Worm (Caenorhabditis elegans): ENCODE measurements around the gene F25D1.5.

Gene F25D1.5

DNA sequence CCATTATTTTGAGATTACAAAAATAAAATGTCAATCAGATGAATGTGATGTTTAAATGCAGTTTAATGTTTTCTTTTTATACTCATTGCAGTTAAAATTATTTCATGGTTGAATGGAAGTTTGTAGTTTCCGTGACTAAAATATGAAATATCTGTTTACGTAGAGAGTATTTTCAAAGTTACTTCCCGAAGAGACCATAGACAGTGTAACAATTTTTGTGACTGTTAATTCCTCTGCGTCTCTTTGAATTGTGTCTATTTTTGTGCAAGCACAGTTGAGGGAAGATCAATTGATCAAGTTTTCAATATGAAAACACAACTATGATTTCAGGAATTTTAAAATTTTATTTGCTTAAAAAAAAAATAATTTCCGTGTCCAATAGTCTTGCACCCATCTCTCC lies at the start of gene F25D1.5:
Gene F25D1.5 (minus strand): TSS at position 35 of the 400 bp plus-strand sequence.
- TF ChIP-seq unc-62 (GFP tag; optimal IDR thresholded peaks at IDR 0.05) = no peak

DNA sequence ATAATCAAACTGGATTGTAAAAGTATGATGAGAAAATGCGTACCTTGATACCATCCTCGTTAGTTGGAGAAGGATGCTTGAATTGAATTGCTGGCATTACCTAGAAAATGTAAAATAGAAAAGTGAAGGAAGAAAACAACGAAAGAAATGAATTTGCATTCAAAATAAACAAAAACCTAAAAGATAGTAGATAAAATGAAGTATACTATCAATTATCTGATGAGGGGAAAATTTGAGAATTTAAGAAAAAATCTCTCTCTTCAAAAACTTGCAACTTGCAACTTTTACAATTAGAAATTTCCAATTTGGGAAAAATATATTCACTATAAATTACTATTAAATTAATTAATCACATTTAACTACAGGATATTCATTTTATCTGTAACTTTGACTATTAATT lies 48.2 kb upstream of the F25D1.5 start, which contains the start of gene T21C9.11:
Gene T21C9.11 (minus strand): TSS at position 101 of the 400 bp plus-strand sequence.
- TF ChIP-seq unc-62 (GFP tag; optimal IDR thresholded peaks at IDR 0.05) = no peak

DNA sequence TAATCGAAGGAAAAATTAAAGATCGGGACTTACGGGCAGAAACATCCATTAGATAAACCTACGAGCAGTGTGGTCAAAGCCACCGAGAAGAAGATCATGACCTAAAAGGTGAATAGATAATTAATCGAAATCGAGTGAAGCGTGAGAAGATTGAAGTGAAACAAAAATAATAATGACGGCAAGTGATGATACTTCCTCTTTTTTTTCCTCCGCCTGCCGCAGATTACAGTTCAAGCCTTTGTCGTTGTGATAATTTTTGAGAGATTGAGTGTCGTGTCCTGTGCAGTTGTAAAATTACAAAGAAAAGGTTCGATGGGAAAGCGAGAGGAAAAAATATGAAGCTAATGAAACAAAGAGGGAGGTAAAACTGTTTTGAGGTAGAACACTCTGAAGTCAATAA lies 45.9 kb upstream of the F25D1.5 start, which contains the start of gene T21C9.9:
Gene T21C9.9 (minus strand): TSS at position 101 of the 400 bp plus-strand sequence.
- no peak for TF ChIP-seq unc-62 (GFP tag; optimal IDR thresholded peaks at IDR 0.05)

DNA sequence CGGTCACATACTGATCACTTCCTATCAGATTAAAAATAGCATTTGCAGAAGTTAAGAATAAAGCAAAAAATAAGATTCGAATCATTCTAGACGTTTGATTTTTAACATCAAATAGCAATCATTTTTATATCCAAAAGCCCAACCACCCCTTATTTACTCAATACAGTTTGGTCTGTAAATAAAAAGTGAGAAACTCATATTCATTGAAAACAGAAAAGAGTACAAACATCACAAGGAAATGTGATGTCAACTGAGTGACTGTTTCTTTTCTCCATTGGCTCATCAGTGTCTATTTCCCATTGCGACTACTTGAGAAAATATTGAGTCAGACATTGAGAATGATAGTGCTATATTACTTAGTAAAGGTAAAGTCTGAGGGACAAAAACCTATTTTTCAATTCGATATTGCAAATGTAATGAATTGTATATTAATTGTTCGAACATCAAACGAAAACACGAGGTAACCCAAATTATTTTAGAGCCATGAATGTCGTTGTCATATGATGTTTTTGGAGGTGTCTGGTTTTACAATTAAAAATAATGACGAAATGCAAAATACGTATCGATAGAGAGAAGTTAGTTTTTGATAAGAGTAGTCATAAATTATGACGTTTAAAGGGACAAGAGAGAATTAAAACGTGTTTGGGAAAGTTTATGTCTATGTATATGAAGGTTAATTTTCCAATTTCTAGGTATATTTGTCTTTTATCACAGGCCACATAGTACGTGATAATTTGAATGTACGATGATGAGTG lies 43.4 kb upstream of the F25D1.5 start, which contains the start of gene ttr-23:
Gene ttr-23 (minus strand): TSS at position 87 of the 755 bp plus-strand sequence.
- TF ChIP-seq unc-62 (GFP tag; optimal IDR thresholded peaks at IDR 0.05) = no peak

DNA sequence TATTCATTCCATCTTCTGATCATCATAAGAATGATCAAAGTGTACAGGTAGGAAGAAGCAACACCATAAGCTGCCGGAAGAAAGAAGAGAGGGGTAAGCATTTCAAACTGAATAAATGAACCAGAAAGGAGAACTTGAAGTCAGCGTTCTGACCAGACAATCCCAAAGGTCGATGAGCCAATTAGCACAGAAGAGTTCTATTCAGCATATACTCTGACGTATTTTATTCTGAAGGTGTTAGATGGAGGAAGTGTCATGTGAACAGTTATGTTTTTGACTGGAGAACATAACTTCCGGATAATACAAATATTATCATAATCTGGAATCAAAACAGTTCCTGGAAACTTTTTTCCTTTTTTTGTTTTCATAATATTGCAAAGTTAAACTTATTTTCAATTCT lies 42.1 kb upstream of the F25D1.5 start, which contains the start of gene srg-32:
Gene srg-32 (minus strand): TSS at position 101 of the 400 bp plus-strand sequence.
- no peak for TF ChIP-seq unc-62 (GFP tag; optimal IDR thresholded peaks at IDR 0.05)

DNA sequence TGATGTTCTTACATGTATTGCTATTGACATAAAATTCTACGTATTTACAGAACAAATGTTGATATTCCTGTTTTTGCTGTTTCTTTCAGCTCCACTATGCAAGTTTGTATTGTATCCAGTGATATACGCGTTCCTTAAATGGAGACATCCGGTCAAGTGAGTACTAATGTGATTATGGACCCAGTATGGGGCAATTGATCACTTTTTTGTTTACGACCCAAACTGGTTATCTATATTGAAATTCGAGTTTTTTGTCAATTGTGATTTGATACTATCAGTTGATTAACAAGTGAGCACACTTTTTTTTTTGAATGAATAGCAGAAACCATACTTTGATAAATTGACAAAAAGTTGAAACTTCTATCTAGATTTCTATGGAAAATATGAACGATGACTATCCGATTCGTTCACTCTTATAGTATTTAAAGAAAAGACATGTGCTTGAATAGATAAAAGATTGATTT lies 35.3 kb upstream of the F25D1.5 start, which contains the start of gene T21C9.6:
Gene T21C9.6 (plus strand): TSS at position 51 of the 464 bp plus-strand sequence.
- no peak for TF ChIP-seq unc-62 (GFP tag; optimal IDR thresholded peaks at IDR 0.05)

DNA sequence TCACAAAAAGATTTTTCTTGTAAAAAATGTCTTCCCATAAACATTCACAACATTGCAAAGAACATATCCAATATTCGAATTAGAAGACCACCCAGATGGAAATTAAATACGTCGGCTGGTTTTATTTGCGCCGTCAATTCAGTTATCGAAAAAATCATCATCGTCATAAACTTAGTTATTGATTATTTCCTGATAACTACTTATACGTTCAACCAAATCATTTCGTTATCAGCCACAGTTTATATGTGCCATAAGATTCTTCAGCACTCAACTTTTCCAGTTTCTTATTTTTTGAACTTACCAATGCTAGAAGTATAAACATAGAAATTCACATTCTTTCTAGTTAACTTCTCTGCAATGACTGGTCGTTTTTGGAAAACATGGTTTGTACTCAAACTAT lies 34.1 kb upstream of the F25D1.5 start:
- TF ChIP-seq unc-62 (GFP tag; optimal IDR thresholded peaks at IDR 0.05) = no peak

DNA sequence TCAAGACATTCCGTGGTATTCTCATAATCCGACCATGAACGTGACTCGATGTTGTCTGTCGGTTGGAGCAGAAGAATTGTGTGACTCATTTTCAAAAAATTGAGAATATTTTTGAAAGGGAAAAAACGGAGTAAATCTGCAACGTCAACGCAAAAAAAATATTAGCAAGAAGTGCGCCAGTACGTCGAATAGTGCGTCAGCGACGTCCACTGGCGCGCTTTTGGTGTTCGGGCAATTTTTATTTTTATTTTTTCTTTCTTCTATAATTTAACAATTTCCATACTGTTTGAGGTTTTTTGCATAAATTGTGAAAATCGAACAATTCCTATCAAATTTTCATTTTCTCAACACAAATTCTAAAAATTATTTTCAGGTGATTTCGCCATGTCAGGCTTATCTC lies 32.4 kb upstream of the F25D1.5 start, which contains the start of the genes erh-1 and lpd-9:
Gene erh-1 (minus strand): TSS at position 204 of the 400 bp plus-strand sequence.
Gene lpd-9 (plus strand): TSS at position 368 of the 400 bp plus-strand sequence.
- TF ChIP-seq unc-62 (GFP tag; optimal IDR thresholded peaks at IDR 0.05) = no peak

DNA sequence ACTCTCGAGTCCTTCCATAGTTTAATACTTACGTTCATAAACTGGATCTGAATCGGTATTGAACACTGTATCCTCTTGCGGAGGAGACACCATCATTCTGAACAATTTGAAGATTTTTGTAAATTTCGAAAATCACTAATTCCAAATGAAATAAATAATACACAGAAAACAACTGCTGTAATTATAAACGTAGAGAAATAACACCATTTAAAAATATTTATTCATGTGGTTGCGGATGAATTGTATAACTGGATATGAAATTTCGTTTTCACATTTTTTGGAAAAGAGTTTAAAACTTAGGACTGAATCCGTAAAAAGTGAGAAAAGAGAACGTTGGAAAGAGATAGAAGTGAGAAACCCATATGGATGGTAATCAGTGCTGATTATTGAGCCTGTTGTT lies 31.6 kb upstream of the F25D1.5 start, which contains the start of gene mics-1:
Gene mics-1 (minus strand): TSS at position 101 of the 400 bp plus-strand sequence.
- TF ChIP-seq unc-62 (GFP tag; optimal IDR thresholded peaks at IDR 0.05) = no peak

DNA sequence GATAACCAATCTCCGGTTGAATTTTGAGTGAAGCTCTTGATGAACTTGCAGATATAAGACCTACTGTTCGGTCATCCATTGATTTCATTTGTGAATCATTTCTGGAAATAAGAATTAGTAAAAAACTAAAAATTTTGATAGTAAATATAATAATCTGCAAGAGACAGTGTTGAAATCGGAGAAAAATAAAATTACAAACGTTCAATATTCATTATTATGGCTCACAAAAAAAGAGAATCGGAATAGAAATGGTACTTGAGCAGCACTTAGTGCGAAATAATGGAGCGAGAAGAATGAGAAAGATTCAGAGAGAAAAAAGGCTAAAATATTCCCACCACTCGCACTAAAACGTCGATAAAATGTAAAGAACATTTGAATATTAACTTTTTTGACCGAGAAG lies 29.7 kb upstream of the F25D1.5 start, which contains the start of gene vps-54:
Gene vps-54 (minus strand): TSS at position 101 of the 400 bp plus-strand sequence.
- TF ChIP-seq unc-62 (GFP tag; optimal IDR thresholded peaks at IDR 0.05) = no peak

DNA sequence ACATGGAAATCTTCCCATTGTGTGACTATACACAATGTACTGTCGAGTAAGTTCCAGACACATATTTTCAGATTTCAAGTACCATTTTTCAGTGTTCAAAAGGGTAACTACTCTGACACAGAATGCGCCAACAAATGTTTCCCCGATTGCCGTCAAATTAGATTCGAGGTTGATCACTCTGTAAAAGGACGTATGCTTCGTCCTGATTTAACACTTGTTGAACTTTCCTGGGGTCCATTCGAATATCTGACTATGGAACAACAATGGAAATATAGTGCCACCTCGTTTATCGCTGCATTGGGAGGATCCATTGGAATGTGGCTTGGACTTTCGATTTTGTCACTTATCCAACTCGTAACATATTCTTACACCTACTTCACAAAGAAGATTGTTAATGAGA lies 27.6 kb upstream of the F25D1.5 start:
- no peak for TF ChIP-seq unc-62 (GFP tag; optimal IDR thresholded peaks at IDR 0.05)

DNA sequence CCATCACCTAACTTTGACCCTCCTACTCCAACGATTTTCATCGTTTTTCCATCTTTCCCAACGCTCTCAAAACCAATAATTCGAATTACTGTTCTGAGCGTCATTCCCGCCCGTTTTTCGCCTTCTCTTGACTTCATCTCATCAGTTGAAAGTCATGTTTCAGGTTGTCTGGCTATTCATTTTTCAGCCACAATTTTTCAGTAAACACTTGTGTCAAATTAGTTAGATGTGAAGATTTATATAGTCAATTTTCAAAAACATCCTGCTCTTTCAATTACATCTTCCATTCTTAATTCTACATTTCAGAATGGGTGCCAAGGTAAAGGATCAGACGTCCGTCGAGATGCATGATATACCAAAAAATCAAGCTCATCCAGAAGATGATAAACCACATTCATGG lies 26.0 kb upstream of the F25D1.5 start, which contains the start of gene del-6:
Gene del-6 (plus strand): TSS at position 301 of the 400 bp plus-strand sequence.
- no peak for TF ChIP-seq unc-62 (GFP tag; optimal IDR thresholded peaks at IDR 0.05)

DNA sequence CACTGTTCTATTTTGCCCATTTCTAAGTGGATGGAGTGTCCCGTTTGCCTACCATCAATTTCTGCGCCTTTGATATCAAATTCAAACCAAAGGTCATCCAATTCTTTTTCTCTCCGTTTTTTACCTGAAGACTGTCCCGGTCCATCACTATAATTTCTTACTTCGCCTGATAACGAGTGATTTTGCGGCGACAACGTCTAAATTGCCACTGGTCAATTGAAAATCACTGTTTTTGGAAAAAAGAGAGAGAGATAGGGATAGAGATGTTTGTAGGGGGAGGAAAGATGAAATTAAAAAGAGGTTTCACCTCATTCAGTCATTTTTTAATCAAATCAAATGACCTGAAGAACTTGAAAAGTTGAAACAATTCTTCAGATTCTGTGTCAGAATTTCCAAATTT lies 24.9 kb upstream of the F25D1.5 start:
- no peak for TF ChIP-seq unc-62 (GFP tag; optimal IDR thresholded peaks at IDR 0.05)

DNA sequence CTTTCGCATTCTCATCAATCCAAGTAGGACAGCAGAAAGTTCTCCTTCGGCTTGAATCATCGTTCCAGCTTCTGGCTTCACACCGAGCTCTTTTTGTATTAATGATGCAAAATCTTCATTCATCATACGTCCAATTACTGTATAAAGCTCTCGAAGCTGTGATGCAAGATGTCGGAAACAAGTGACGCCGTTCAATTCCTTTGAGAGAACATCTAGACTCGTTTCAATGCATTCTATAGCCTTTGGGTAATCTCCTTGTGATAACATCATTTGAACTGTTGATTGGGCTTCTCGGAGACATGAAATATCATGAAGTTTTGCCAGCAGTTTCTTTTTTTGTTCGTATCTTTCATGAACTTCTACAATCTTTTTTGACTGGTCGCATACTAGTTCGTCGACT lies 21.9 kb upstream of the F25D1.5 start:
- no peak for TF ChIP-seq unc-62 (GFP tag; optimal IDR thresholded peaks at IDR 0.05)

DNA sequence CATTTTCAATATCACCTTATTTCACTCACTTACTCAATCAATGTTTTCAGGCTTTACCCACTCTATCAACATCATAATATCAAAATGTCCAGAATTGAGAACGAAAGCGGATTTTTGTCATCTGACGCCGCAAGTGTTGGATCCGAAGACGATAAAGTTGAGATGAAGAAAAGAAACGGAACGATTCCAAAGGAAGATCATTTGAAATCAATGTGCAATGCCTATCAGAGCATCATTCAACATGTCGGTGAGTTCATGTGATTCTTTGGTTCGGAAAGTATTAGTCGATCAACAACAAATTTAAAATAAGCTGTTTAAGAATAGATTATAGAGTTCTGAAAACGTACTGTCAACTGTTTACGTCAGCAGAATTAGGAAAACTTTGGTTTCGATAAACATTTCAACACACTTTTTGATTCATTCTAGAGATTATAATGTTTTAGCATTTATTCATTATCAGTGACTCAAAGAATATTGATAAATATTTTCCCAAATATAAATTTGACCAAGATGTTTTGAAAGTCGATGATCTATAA lies 18.3 kb upstream of the F25D1.5 start, which contains the start of gene cat-4:
Gene cat-4 (plus strand): TSS at position 51 of the 536 bp plus-strand sequence.
- TF ChIP-seq unc-62 (GFP tag; optimal IDR thresholded peaks at IDR 0.05) = no peak

DNA sequence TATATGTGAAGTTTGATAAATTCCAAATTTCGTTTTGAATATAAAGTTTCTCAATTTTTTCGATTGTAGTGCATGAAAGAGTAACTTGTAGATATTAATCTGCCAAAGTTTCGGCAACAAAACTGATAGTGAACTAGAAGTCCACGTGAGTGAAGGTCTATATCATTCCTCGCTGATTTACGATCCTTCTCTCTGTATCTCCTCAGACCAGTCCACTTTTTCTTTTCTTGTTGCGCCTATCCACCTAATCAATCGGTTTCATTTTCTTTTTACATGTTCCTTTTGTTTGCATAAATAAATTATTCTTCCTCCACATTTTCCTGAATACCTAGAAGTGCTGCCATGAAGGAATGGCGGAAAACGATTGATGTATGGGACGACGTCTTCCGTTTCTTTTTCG lies 17.6 kb upstream of the F25D1.5 start:
- TF ChIP-seq unc-62 (GFP tag; optimal IDR thresholded peaks at IDR 0.05) = no peak

All from whole organism, dauer.